Worm (Caenorhabditis elegans) whole organism, midembryonic: ENCODE data around the gene arx-4.

Experiments
- T22C8.4 ChIP-seq: fragments of 200-800 bp; sonication (Bioruptor generic); IDR thresholded peaks from 2 replicates; pipeline ENCODE4 v1.3.6; 2022; ENCODE audit warnings: missing genetic modification characterization, missing compliant biosample characterization
- flt-1 ChIP-seq: fragments of 200-800 bp; sonication (Bioruptor generic); IDR thresholded peaks from 2 replicates; pipeline ENCODE4 v1.3.6; 2022; ENCODE audit warnings: missing genetic modification characterization, missing compliant biosample characterization
- med-1 ChIP-seq: sonication (generic microtip); optimal IDR thresholded peaks from 2 replicates; lab custom pipeline; 2017; ENCODE audit warnings: missing genetic modification characterization, mild to moderate bottlenecking, missing compliant biosample characterization, antibody characterized with exemption, missing genetic modification reagents; ENCODE audit not compliant: insufficient read depth
- ref-1 ChIP-seq: fragments of 200-800 bp; sonication (Bioruptor generic); conservative IDR thresholded peaks from 2 replicates; pipeline ENCODE4 v1.3.6; 2022; ENCODE audit warnings: missing genetic modification reagents, missing genetic modification characterization, missing compliant biosample characterization
- tab-1 ChIP-seq: fragments of 200-800 bp; sonication (Bioruptor generic); IDR thresholded peaks from 2 replicates; pipeline ENCODE4 v1.3.6; 2022; ENCODE audit warnings: missing genetic modification characterization, missing compliant biosample characterization
- ztf-23 ChIP-seq: fragments of 200-800 bp; sonication (Bioruptor generic); IDR thresholded peaks from 2 replicates; pipeline ENCODE4 v1.3.6; 2022; ENCODE audit warnings: missing genetic modification reagents, missing genetic modification characterization, missing compliant biosample characterization
- ztf-29 ChIP-seq: fragments of 200-800 bp; sonication (Bioruptor generic); IDR thresholded peaks from 2 replicates; pipeline ENCODE4 v1.3.6; 2022; ENCODE audit warnings: missing genetic modification reagents, missing genetic modification characterization, missing compliant biosample characterization

ce11 chrIII:888983-889549, 27.0 kb downstream of the arx-4 start:
- no peak for TF ChIP-seq flt-1 (GFP tag; lab: Robert Waterston, UW)
- no peak for TF ChIP-seq ref-1
- TF ChIP-seq ztf-23 (GFP tag; lab: Robert Waterston, UW): no peak
- TF ChIP-seq tab-1: no peak
- TF ChIP-seq ztf-29 (GFP tag; lab: Robert Waterston, UW): no peak
- TF ChIP-seq med-1: no peak
- no peak for TF ChIP-seq T22C8.4 (GFP tag; lab: Robert Waterston, UW)
